Fruit fly (Drosophila melanogaster): Measurements from ENCODE around the gene gzl.

The gzl gene

DNA sequence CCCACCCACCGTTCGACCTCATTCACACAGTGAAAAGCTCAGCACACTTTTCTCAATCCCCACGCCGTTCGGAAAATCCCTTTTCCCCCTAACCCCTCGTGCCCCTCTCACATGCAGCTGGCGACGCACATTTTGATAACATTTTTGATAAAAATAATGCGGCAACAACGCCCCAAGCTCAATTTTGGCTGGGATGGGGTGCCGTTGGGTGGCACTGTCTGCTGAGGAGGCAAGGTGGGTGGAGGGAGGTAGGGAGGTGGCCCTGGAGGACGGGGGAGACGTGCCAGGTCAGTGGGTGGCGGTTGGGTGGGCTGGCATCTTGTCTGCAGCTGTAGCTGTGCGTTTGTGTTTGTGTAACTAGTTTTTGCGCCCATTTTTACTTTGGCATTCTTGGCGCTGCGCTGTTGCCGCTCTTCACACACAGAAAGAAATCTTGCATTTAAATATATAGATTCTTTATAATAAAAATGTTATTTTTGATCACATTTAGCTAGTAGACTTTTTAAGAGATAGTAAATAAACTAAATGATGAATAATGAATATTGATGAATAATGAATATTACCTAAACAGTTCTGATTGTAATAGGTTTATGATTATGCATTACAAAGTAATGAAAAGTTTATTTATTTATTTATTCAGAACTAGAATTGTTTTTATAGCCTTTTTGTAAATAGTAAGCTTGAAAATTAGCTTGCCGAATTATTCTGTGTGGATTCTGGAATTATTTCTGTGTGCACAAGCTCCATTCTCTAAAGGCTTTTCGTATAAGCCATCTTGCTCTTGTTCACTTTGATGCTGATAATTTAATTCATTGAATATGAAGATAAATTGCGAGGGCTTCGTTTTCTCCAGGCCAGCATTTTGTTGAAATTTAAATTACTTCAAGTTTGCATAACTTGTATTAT, 32.0 kb downstream of the gzl start (continued):
- peak; percentile 4; the same call in 1 of the 2 replicates for TF ChIP-seq sens-2 (GFP tag; IDR thresholded peaks at IDR 0.05)
- TF ChIP-seq tio (GFP tag; optimal IDR thresholded peaks at IDR 0.05): peak; percentile 26
- TF ChIP-seq ap (GFP tag; IDR thresholded peaks at IDR 0.05): no peak
- TF ChIP-seq slou (GFP tag; optimal IDR thresholded peaks at IDR 0.05): peak; percentile 27
- TF ChIP-seq twi (tag; optimal IDR thresholded peaks at IDR 0.05): no peak
- TF ChIP-seq Fer1 (GFP tag; optimal IDR thresholded peaks at IDR 0.05): peak; percentile 9
- TF ChIP-seq cg (GFP tag; optimal IDR thresholded peaks at IDR 0.05): no peak
- TF ChIP-seq CG12104 (GFP tag; optimal IDR thresholded peaks at IDR 0.05): peak; percentile 20
- TF ChIP-seq CG3281 (GFP tag; optimal IDR thresholded peaks at IDR 0.05): peak; percentile 54
- peak in 1 of 2 experiments; percentile 62 for TF ChIP-seq Hr51 (GFP tag; optimal IDR thresholded peaks at IDR 0.05)
- 0 out of 2 replicates have a peak, but pooled peaks have one; percentile 8 for TF ChIP-seq CG14667 (GFP tag; IDR thresholded peaks at IDR 0.05)
- no peak for TF ChIP-seq bab2 (GFP tag; optimal IDR thresholded peaks at IDR 0.05)
- peak; percentile 53 for TF ChIP-seq Meics (GFP tag; optimal IDR thresholded peaks at IDR 0.05)
- peak; percentile 53 for TF ChIP-seq nau (GFP tag; optimal IDR thresholded peaks at IDR 0.05)
- TF ChIP-seq gem (tag; optimal IDR thresholded peaks at IDR 0.05): peak; percentile 74
- peak; percentile 56 for TF ChIP-seq phol (tag; optimal IDR thresholded peaks at IDR 0.05)
- TF ChIP-seq unpg (GFP tag; optimal IDR thresholded peaks at IDR 0.05): peak; percentile 56
- TF ChIP-seq grn (GFP tag; optimal IDR thresholded peaks at IDR 0.05): peak; percentile 64
- TF ChIP-seq zfh2 (GFP tag; optimal IDR thresholded peaks at IDR 0.05): no peak
- TF ChIP-seq BtbVII (GFP tag; optimal IDR thresholded peaks at IDR 0.05): peak; percentile 22
- TF ChIP-seq gcm2 (GFP tag; optimal IDR thresholded peaks at IDR 0.05): no peak
- peak; percentile 61 for TF ChIP-seq sd (tag; optimal IDR thresholded peaks at IDR 0.05)
- peak; percentile 89; the same call in 3 of the 4 replicates for TF ChIP-seq chinmo (GFP tag; IDR thresholded peaks at IDR 0.05; ENCODE audit: partially characterized antibody)
- peak; percentile 30 for TF ChIP-seq CG10147 (GFP tag; optimal IDR thresholded peaks at IDR 0.05)
- TF ChIP-seq CG1602 (GFP tag; optimal IDR thresholded peaks at IDR 0.05): peak; percentile 13
- TF ChIP-seq CG11504 (tag; optimal IDR thresholded peaks at IDR 0.05): peak; percentile 74
- peak; percentile 21 for TF ChIP-seq bcd (GFP tag; optimal IDR thresholded peaks at IDR 0.05)
- peak; percentile 41 for TF ChIP-seq Blimp-1 (GFP tag; optimal IDR thresholded peaks at IDR 0.05)
- no peak for TF ChIP-seq pho (GFP tag; optimal IDR thresholded peaks at IDR 0.05)
- peak; percentile 25 for TF ChIP-seq Hand (GFP tag; optimal IDR thresholded peaks at IDR 0.05)
- TF ChIP-seq so (GFP tag; IDR thresholded peaks at IDR 0.05): no peak
- no peak for TF ChIP-seq Scr (GFP tag; IDR thresholded peaks at IDR 0.05; ENCODE audit: partially characterized antibody)
- peak; percentile 71 for TF ChIP-seq CG2678 (tag; optimal IDR thresholded peaks at IDR 0.05)
- 0 out of 2 replicates have a peak, but pooled peaks have one; percentile 19 for TF ChIP-seq sisA (GFP tag; IDR thresholded peaks at IDR 0.05)
- no peak for TF ChIP-seq inv (GFP tag; IDR thresholded peaks at IDR 0.05; ENCODE audit: partially characterized antibody)
- TF ChIP-seq Hr78 (GFP tag; optimal IDR thresholded peaks at IDR 0.05): peak in 1 of 2 experiments; percentile 90
- peak; percentile 47 for TF ChIP-seq CoRest (tag; optimal IDR thresholded peaks at IDR 0.05)
- peak; percentile 8 for TF ChIP-seq CG13775 (GFP tag; optimal IDR thresholded peaks at IDR 0.05)
- TF ChIP-seq nmo (GFP tag; optimal IDR thresholded peaks at IDR 0.05): peak; percentile 52
- no peak for TF ChIP-seq CG10565 (GFP tag; optimal IDR thresholded peaks at IDR 0.05)
- TF ChIP-seq Stat92E (GFP tag; optimal IDR thresholded peaks at IDR 0.05): no peak
- peak; percentile 34; the same call in 1 of the 2 replicates for TF ChIP-seq Bgb (GFP tag; IDR thresholded peaks at IDR 0.05; ENCODE audit: partially characterized antibody)
- peak; percentile 50 for TF ChIP-seq lab (GFP tag; optimal IDR thresholded peaks at IDR 0.05)
- peak; percentile 28; the same call in 1 of the 3 replicates for TF ChIP-seq dysf (GFP tag; IDR thresholded peaks at IDR 0.05)
- peak; percentile 21 for TF ChIP-seq CG7987 (GFP tag; optimal IDR thresholded peaks at IDR 0.05)
- TF ChIP-seq gce (GFP tag; IDR thresholded peaks at IDR 0.05): no peak
